Fruit fly (Drosophila melanogaster): ENCODE measurements around the gene Ir75c.

DNA sequence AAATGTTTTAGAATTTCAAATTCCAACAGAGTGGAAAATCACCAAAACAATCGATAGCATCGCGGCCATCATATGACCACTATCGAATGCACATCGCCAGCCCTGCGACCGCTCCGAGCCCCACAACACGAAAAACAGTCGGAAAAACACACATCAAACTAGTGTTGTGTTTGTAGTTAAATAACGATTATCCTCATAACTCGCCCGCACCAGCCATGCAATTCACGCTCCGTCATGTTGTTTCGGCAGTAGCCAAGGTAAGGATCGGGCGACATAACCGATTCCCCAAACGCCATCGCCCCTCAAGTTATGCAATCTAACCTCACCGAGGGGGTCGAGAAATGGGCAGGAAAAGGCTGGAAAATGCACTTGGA, 24.3 kb upstream of the Ir75c start:
- TF ChIP-seq CG8924 (tag; optimal IDR thresholded peaks at IDR 0.05), result no peak
- no peak for TF ChIP-seq Vsx1 (GFP tag; optimal IDR thresholded peaks at IDR 0.05)
- TF ChIP-seq Antp (GFP tag; optimal IDR thresholded peaks at IDR 0.05), result no peak
- TF ChIP-seq Nf-YB (GFP tag; optimal IDR thresholded peaks at IDR 0.05), result no peak
- no peak for TF ChIP-seq lola (GFP tag; optimal IDR thresholded peaks at IDR 0.05)
- no peak for TF ChIP-seq CG4730 (GFP tag; IDR thresholded peaks at IDR 0.05)
- no peak for TF ChIP-seq tap (tag; optimal IDR thresholded peaks at IDR 0.05)
- TF ChIP-seq psq (GFP tag; optimal IDR thresholded peaks at IDR 0.05), result no peak
- TF ChIP-seq CG2199 (GFP tag; IDR thresholded peaks at IDR 0.05), result no peak
- TF ChIP-seq D (optimal IDR thresholded peaks at IDR 0.05), result no peak
- no peak for TF ChIP-seq D (GFP tag; optimal IDR thresholded peaks at IDR 0.05)
- TF ChIP-seq br (optimal IDR thresholded peaks at IDR 0.05), result no peak
- TF ChIP-seq CG6654 (GFP tag; optimal IDR thresholded peaks at IDR 0.05), result no peak
- no peak for TF ChIP-seq Sox100B (GFP tag; optimal IDR thresholded peaks at IDR 0.05)
- TF ChIP-seq CG14965 (GFP tag; optimal IDR thresholded peaks at IDR 0.05; ENCODE audit: borderline replicate concordance), result no peak

Data from whole organism, embryonic.